Fruit fly (Drosophila melanogaster) whole organism, adult: ENCODE results near the gene CG5026.

ENCODE experiments used
- CG12768 ChIP-seq: fragments of 200-800 bp; sonication (Bioruptor generic); optimal IDR thresholded peaks from 2 replicates; lab custom pipeline; 2017; ENCODE audit warnings: missing biosample characterization, missing genetic modification characterization, mild to moderate bottlenecking, moderate library complexity, missing genetic modification reagents
- CG1620 ChIP-seq: fragments of 200-800 bp; sonication (Bioruptor generic); optimal IDR thresholded peaks from 2 replicates; lab custom pipeline; 2016; ENCODE audit warnings: missing biosample characterization, missing genetic modification characterization
- CG33017 ChIP-seq: fragments of 200-800 bp; sonication (Bioruptor generic); optimal IDR thresholded peaks from 2 replicates; lab custom pipeline; 2018; ENCODE audit warnings: missing biosample characterization, mild to moderate bottlenecking, missing genetic modification characterization, moderate library complexity
- CG5204 ChIP-seq: fragments of 200-800 bp; sonication (Bioruptor generic); optimal IDR thresholded peaks from 2 replicates; lab custom pipeline; 2016; ENCODE audit warnings: missing biosample characterization, missing genetic modification characterization
- CG7101 ChIP-seq: fragments of 200-800 bp; sonication (Bioruptor generic); optimal IDR thresholded peaks from 2 replicates; lab custom pipeline; 2018; ENCODE audit warnings: missing biosample characterization, mild to moderate bottlenecking, missing genetic modification characterization, moderate library complexity
- Clk ChIP-seq: fragments of 200-800 bp; sonication (Bioruptor generic); optimal IDR thresholded peaks from 2 replicates; lab custom pipeline; 2017; ENCODE audit warnings: missing biosample characterization, missing genetic modification characterization
- Mnt ChIP-seq: fragments of 200-800 bp; sonication (Bioruptor generic); optimal IDR thresholded peaks from 2 replicates; lab custom pipeline; 2016; ENCODE audit warnings: missing biosample characterization, mild to moderate bottlenecking, missing genetic modification characterization
- bab1 ChIP-seq: fragments of 200-800 bp; sonication (Bioruptor generic); optimal IDR thresholded peaks from 3 replicates; lab custom pipeline; 2019; ENCODE audit warnings: missing biosample characterization, mild to moderate bottlenecking, missing genetic modification characterization, moderate library complexity
- cic ChIP-seq: fragments of 200-800 bp; sonication (Bioruptor generic); optimal IDR thresholded peaks from 2 replicates; lab custom pipeline; 2017; ENCODE audit warnings: missing biosample characterization, mild to moderate bottlenecking, missing genetic modification characterization, moderate library complexity
- cnc ChIP-seq, 2 experiments: fragments of >200 bp; optimal IDR thresholded peaks; 2 replicates each; lab custom pipeline; 2017
- kay ChIP-seq: fragments of 200-800 bp; sonication (Bioruptor generic); peaks from one replicate; lab custom pipeline; 2016; ENCODE audit warnings: missing biosample characterization, missing genetic modification characterization, borderline replicate concordance
- ovo ChIP-seq: fragments of 200-800 bp; sonication (Bioruptor generic); optimal IDR thresholded peaks from 2 replicates; lab custom pipeline; 2016; ENCODE audit warnings: missing biosample characterization, missing genetic modification characterization
- pad ChIP-seq: fragments of 200-800 bp; sonication (Bioruptor generic); optimal IDR thresholded peaks from 3 replicates; lab custom pipeline; 2017; ENCODE audit warnings: missing biosample characterization, missing genetic modification characterization, mild to moderate bottlenecking, moderate library complexity, missing genetic modification reagents
- tj ChIP-seq: fragments of 200-800 bp; sonication (Bioruptor generic); optimal IDR thresholded peaks from 3 replicates; lab custom pipeline; 2017; ENCODE audit warnings: missing biosample characterization, mild to moderate bottlenecking, missing genetic modification characterization, moderate library complexity
- toe ChIP-seq: fragments of 200-800 bp; sonication (Bioruptor generic); optimal IDR thresholded peaks from 2 replicates; lab custom pipeline; 2016; ENCODE audit warnings: missing biosample characterization, missing genetic modification characterization

CG5026 gene

DNA sequence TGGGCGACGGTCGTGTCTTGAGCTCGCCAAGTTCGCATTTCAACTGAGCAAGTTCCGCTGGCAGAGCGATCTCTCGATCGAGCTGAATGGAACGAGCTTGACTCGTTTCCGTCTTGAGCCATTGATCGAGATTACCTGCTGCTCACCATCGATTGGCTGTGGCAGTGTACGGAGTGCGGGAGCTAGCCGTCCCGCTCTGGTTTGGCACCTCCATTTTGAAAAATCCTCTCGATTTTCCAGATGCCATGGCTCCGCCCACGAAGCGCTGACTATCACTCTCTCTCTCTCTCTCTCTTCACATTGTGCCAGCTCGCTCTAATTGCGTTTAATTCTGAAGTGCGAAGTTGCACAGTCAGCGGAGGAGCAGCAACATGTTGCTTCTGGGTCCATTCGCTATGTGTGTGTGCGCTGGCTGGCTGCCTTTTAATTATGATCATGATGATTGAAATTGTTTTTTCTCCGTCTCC, 50.9 kb downstream of the CG5026 start, which contains the start of gene Doc2:
Doc2 (minus strand) TSS at position 51 of the 467 bp plus-strand sequence.
- no peak for TF ChIP-seq CG12768 (GFP tag; lab: Kevin White, UChicago)
- no peak for TF ChIP-seq bab1
- TF ChIP-seq toe (GFP tag; lab: Kevin White, UChicago), result no peak
- TF ChIP-seq ovo (GFP tag; lab: Kevin White, UChicago), result no peak
- no peak for TF ChIP-seq cnc (optimal IDR thresholded peaks at IDR 0.05; lab: Kevin White, UChicago)
- no peak for TF ChIP-seq Mnt
- TF ChIP-seq pad, result no peak
- no peak for TF ChIP-seq Clk
- no peak for TF ChIP-seq CG1620 (GFP tag; lab: Kevin White, UChicago)
- TF ChIP-seq CG7101, result no peak

DNA sequence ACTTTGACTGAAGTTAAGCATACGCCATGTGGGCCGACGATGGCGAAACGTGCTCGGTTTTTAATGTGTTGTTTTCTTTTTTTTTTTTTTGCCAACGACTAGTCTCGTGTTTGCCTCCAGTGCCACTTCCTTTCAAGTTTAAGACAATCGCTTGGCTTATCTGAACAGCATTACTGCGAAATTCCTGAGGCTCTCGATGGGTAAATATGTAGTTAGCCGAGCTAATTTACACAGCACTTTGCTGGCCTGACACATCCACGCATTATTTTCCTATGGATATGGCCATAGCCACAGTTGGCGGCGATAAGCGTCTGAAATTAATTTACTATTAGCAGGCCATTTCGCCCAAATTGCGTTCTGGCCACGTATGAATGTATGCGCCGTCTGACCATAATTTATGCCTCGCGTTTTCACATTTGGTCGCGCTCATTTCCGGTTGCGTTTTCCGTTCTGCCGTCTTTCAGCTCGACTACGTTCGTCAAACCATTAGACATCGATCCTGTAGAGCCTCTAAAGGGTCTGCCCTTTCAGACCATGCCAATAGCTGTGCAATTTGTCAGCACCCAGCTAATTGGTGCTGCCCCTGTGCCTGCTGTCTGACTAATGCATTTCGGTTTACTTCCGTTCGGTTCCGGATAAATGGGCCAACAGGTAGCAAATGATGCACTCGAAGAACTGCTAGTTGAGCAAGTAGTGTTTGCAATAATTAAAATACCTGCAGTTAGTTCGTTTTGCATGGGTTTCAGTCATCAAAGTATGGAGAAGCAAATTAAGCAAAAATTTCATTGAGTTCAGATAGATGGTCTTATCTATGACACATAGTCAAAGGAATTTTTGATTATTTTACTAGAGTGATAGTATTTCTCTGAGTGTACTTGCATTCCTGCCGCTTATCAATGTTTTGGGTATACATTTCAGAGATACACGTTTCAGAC, 52.4 kb downstream of the CG5026 start:
- TF ChIP-seq Mnt (no peak), CG7101 (no peak), CG5204 (GFP tag; lab: Kevin White, UChicago) (no peak), tj (GFP tag; lab: Kevin White, UChicago) (no peak), CG33017 (no peak), cic (GFP tag; lab: Kevin White, UChicago) (no peak), kay (peak; percentile 54)
